Worm (Caenorhabditis elegans): ENCODE measurements around the gene msrp-6.
A peak's percentile ranks its signal among the peaks of the same experiment; 100 is the strongest.
"Not testable (repeated sequence)": the region's sequence is repeated elsewhere in the genome, so short reads cannot be mapped to it uniquely, and the experiment has no call there.

msrp-6 gene

ce11 chrII:2640982-2641381 lies 21.7 kb downstream of the msrp-6 start, which contains the start of gene F22E5.23:
F22E5.23 (plus strand) TSS chrII:2641282.
- no peak for TF ChIP-seq nhr-129 (tag; optimal IDR thresholded peaks at IDR 0.05)
- TF ChIP-seq snpc-4 (tag; optimal IDR thresholded peaks at IDR 0.05): no peak
- TF ChIP-seq elt-1 (tag; optimal IDR thresholded peaks at IDR 0.05): no peak
- TF ChIP-seq nhr-25 (tag; optimal IDR thresholded peaks at IDR 0.05): no peak
- no peak for TF ChIP-seq aly-2 (tag; optimal IDR thresholded peaks at IDR 0.05)
- TF ChIP-seq C34F6.9 (tag; optimal IDR thresholded peaks at IDR 0.05): no peak
- TF ChIP-seq unc-55 (GFP tag; optimal IDR thresholded peaks at IDR 0.05): no peak
- no peak for TF ChIP-seq mdl-1 (tag; optimal IDR thresholded peaks at IDR 0.05)
- no peak for TF ChIP-seq dmd-4 (tag; optimal IDR thresholded peaks at IDR 0.05)
- TF ChIP-seq mbf-1 (tag; optimal IDR thresholded peaks at IDR 0.05): no peak
- TF ChIP-seq blmp-1 (tag; optimal IDR thresholded peaks at IDR 0.05; ENCODE audit: insufficient read depth): no peak
- TF ChIP-seq elt-3 (tag; optimal IDR thresholded peaks at IDR 0.05): no peak

- TF ChIP-seq ztf-1 (GFP tag; conservative IDR thresholded peaks at IDR 0.05): no peak
- no peak for TF ChIP-seq ZK546.5 (tag; optimal IDR thresholded peaks at IDR 0.05)
- no peak for TF ChIP-seq mbf-1 (tag; optimal IDR thresholded peaks at IDR 0.05)
- TF ChIP-seq ceh-16 (tag; optimal IDR thresholded peaks at IDR 0.05): no peak
- no peak for TF ChIP-seq dmd-4 (tag; optimal IDR thresholded peaks at IDR 0.05)
Observed at ce11 chrII:2641777-2642176, 22.5 kb downstream of the msrp-6 start, which contains the start of gene F22E5.7. F22E5.7 (plus strand) TSS chrII:2642077.

ce11 chrII:2644498-2644897 lies 25.2 kb downstream of the msrp-6 start, which contains the start of gene F22E5.11:
F22E5.11 (minus strand) TSS chrII:2644598.
- TF ChIP-seq dmd-4 (tag; optimal IDR thresholded peaks at IDR 0.05) (no peak), ama-1 (optimal IDR thresholded peaks at IDR 0.05) (no peak), ceh-82 (tag; optimal IDR thresholded peaks at IDR 0.05) (no peak), sma-3 (GFP tag; optimal IDR thresholded peaks at IDR 0.05) (no peak), elt-1 (tag; optimal IDR thresholded peaks at IDR 0.05) (no peak), ztf-11 (tag; optimal IDR thresholded peaks at IDR 0.05) (no peak), nhr-237 (tag; optimal IDR thresholded peaks at IDR 0.05) (no peak), nhr-23 (tag; optimal IDR thresholded peaks at IDR 0.05) (no peak), unc-62 (GFP tag; optimal IDR thresholded peaks at IDR 0.05) (no peak), fos-1 (tag; optimal IDR thresholded peaks at IDR 0.05) (no peak), nhr-12 (tag; optimal IDR thresholded peaks at IDR 0.05) (no peak), nhr-11 (tag; optimal IDR thresholded peaks at IDR 0.05) (no peak), unc-55 (GFP tag; optimal IDR thresholded peaks at IDR 0.05) (no peak), ztf-1 (GFP tag; conservative IDR thresholded peaks at IDR 0.05) (no peak), snpc-4 (tag; optimal IDR thresholded peaks at IDR 0.05) (no peak), unc-39 (tag; optimal IDR thresholded peaks at IDR 0.05) (no peak), lin-11 (tag; optimal IDR thresholded peaks at IDR 0.05) (no peak)

- TF ChIP-seq ztf-11, nhr-10, lsy-2 (tag; optimal IDR thresholded peaks at IDR 0.05): not testable (repeated sequence)
Observed at ce11 chrII:2646756-2647155, 27.5 kb downstream of the msrp-6 start, which contains the start of gene F22E5.12. F22E5.12 (minus strand) TSS chrII:2646856.

- peak; percentile 29 for TF ChIP-seq nhr-129 (tag; optimal IDR thresholded peaks at IDR 0.05)
- TF ChIP-seq lsy-2 (tag; optimal IDR thresholded peaks at IDR 0.05): peak in 1 of 2 experiments; percentile 65
- peak; percentile 81 for TF ChIP-seq C34F6.9 (tag; optimal IDR thresholded peaks at IDR 0.05)
- no peak for TF ChIP-seq skn-1 (tag; optimal IDR thresholded peaks at IDR 0.05)
- TF ChIP-seq nhr-6 (tag; optimal IDR thresholded peaks at IDR 0.05): no peak
- TF ChIP-seq snpc-4 (tag; optimal IDR thresholded peaks at IDR 0.05): peak; percentile 16
- TF ChIP-seq F13H6.1 (tag; optimal IDR thresholded peaks at IDR 0.05): peak; percentile 61
- TF ChIP-seq lin-13 (GFP tag; optimal IDR thresholded peaks at IDR 0.05): peak; percentile 17
- TF ChIP-seq nhr-77 (tag; optimal IDR thresholded peaks at IDR 0.05): no peak
- peak; percentile 61 for TF ChIP-seq unc-55 (GFP tag; optimal IDR thresholded peaks at IDR 0.05)
- TF ChIP-seq mdl-1 (tag; optimal IDR thresholded peaks at IDR 0.05): no peak
- peak; percentile 13 for TF ChIP-seq sem-4 (tag; optimal IDR thresholded peaks at IDR 0.05)
- TF ChIP-seq aly-2 (tag; optimal IDR thresholded peaks at IDR 0.05): no peak
- TF ChIP-seq nhr-25 (tag; optimal IDR thresholded peaks at IDR 0.05): no peak
Observed at ce11 chrII:2649015-2649414, 29.8 kb downstream of the msrp-6 start.
